Worm (Caenorhabditis elegans): ENCODE data around the gene F23B12.4.

- TF ChIP-seq ceh-82 (tag; optimal IDR thresholded peaks at IDR 0.05) (no peak), mdl-1 (tag; optimal IDR thresholded peaks at IDR 0.05) (no peak)
Measured at ce11 chrV:14484582-14484981, 43.6 kb downstream of the F23B12.4 start, which contains the start of gene R02D5.4.
